Fruit fly (Drosophila melanogaster) whole organism, embryonic: ENCODE data around the gene CG11356.

ENCODE experiments used
- Atf6 ChIP-seq: fragments of 200-800 bp; sonication (Bioruptor generic); IDR thresholded peaks from 2 replicates; pipeline ENCODE4 v1.3.6; 2022; ENCODE audit warnings: missing biosample characterization, missing genetic modification characterization
- Blimp-1 ChIP-seq: fragments of 200-800 bp; sonication (Bioruptor generic); optimal IDR thresholded peaks from 3 replicates; lab custom pipeline; 2018; ENCODE audit warnings: missing biosample characterization, missing genetic modification characterization, mild to moderate bottlenecking, moderate library complexity, missing genetic modification reagents
- CG10543 ChIP-seq: fragments of 200-800 bp; sonication (Bioruptor generic); optimal IDR thresholded peaks from 3 replicates; lab custom pipeline; 2017; ENCODE audit warnings: missing biosample characterization, mild to moderate bottlenecking, missing genetic modification characterization, moderate library complexity
- CG11560 ChIP-seq: fragments of 200-800 bp; sonication (Bioruptor generic); IDR thresholded peaks from 3 replicates; pipeline ENCODE4 v1.3.6; 2022; ENCODE audit warnings: missing biosample characterization, missing genetic modification characterization
- CG13624 ChIP-seq: fragments of 200-800 bp; sonication (Bioruptor generic); optimal IDR thresholded peaks from 2 replicates; lab custom pipeline; 2016; ENCODE audit warnings: missing biosample characterization, missing genetic modification characterization
- CG15269 ChIP-seq: fragments of 200-800 bp; sonication (Bioruptor generic); optimal IDR thresholded peaks from 2 replicates; lab custom pipeline; 2018; ENCODE audit warnings: missing biosample characterization, mild to moderate bottlenecking, missing genetic modification characterization, moderate library complexity
- CG1602 ChIP-seq: fragments of 200-800 bp; sonication (Bioruptor generic); optimal IDR thresholded peaks from 3 replicates; lab custom pipeline; 2016; ENCODE audit warnings: missing biosample characterization, missing genetic modification characterization
- CG17361 ChIP-seq: fragments of 200-800 bp; sonication (Bioruptor generic); IDR thresholded peaks from 3 replicates; pipeline ENCODE4 v1.3.6; 2022; ENCODE audit warnings: missing biosample characterization, missing genetic modification characterization
- CG17612 ChIP-seq: fragments of 200-800 bp; sonication (Bioruptor generic); IDR thresholded peaks from 2 replicates; pipeline ENCODE4 v1.3.6; 2022; ENCODE audit warnings: missing biosample characterization, missing genetic modification characterization
- CG17829 ChIP-seq: fragments of 200-800 bp; optimal IDR thresholded peaks from 2 replicates; lab custom pipeline; 2019; ENCODE audit warnings: missing biosample characterization, mild to moderate bottlenecking, missing genetic modification characterization, moderate library complexity
- CG1832 ChIP-seq: fragments of 200-800 bp; sonication (Bioruptor generic); optimal IDR thresholded peaks from 2 replicates; lab custom pipeline; 2017; ENCODE audit warnings: missing biosample characterization, mild to moderate bottlenecking, missing genetic modification characterization, inconsistent platforms
- CG18599 ChIP-seq: fragments of 200-800 bp; sonication (Bioruptor generic); optimal IDR thresholded peaks from 3 replicates; lab custom pipeline; 2017; ENCODE audit warnings: missing biosample characterization, missing genetic modification characterization, mild to moderate bottlenecking, moderate library complexity, missing genetic modification reagents
- CG18619 ChIP-seq: fragments of 200-800 bp; sonication (Bioruptor generic); optimal IDR thresholded peaks from 3 replicates; lab custom pipeline; 2017; ENCODE audit warnings: missing biosample characterization, mild to moderate bottlenecking, missing genetic modification characterization
- CG30020 ChIP-seq: fragments of 200-800 bp; optimal IDR thresholded peaks from 2 replicates; lab custom pipeline; 2019; ENCODE audit warnings: missing biosample characterization, mild to moderate bottlenecking, missing genetic modification characterization, moderate library complexity
- CG31365 ChIP-seq: fragments of 200-800 bp; sonication (Bioruptor generic); optimal IDR thresholded peaks from 2 replicates; lab custom pipeline; 2018; ENCODE audit warnings: missing biosample characterization, mild to moderate bottlenecking, missing genetic modification characterization
- CG3995 ChIP-seq: fragments of 200-800 bp; sonication (Bioruptor generic); optimal IDR thresholded peaks from 3 replicates; lab custom pipeline; 2016; ENCODE audit warnings: missing biosample characterization, missing genetic modification characterization
- CG5180 ChIP-seq: fragments of 200-800 bp; sonication (Bioruptor generic); optimal IDR thresholded peaks from 3 replicates; lab custom pipeline; 2017; ENCODE audit warnings: missing biosample characterization, missing genetic modification characterization, mild to moderate bottlenecking, moderate library complexity, missing genetic modification reagents
- CG5245 ChIP-seq: fragments of 200-800 bp; sonication (Bioruptor generic); optimal IDR thresholded peaks from 3 replicates; lab custom pipeline; 2016; ENCODE audit warnings: missing biosample characterization, missing genetic modification characterization
- CG6765 ChIP-seq: fragments of 200-800 bp; sonication (Bioruptor generic); optimal IDR thresholded peaks from 3 replicates; lab custom pipeline; 2017; ENCODE audit warnings: missing biosample characterization, mild to moderate bottlenecking, missing genetic modification characterization
- CG6854 ChIP-seq: fragments of 200-800 bp; sonication (Bioruptor generic); optimal IDR thresholded peaks from 3 replicates; lab custom pipeline; 2017; ENCODE audit warnings: missing biosample characterization, mild to moderate bottlenecking, missing genetic modification characterization
- Dbx ChIP-seq: fragments of 200-800 bp; sonication (Bioruptor generic); IDR thresholded peaks from 3 replicates; pipeline ENCODE4 v1.3.6; 2022; ENCODE audit warnings: missing biosample characterization, missing genetic modification characterization
- Deaf1 ChIP-seq: fragments of 200-800 bp; optimal IDR thresholded peaks from 3 replicates; lab custom pipeline; 2019; ENCODE audit warnings: missing biosample characterization, mild to moderate bottlenecking, missing genetic modification characterization, moderate library complexity
- Dfd ChIP-seq, 2 experiments: fragments of >200 bp; optimal IDR thresholded peaks; 2 replicates each; lab custom pipeline; 2017; ENCODE audit warnings: missing biosample characterization in 2 of 2, missing genetic modification characterization in 2 of 2
- Dp ChIP-seq: fragments of 200-800 bp; sonication (Bioruptor generic); optimal IDR thresholded peaks from 2 replicates; lab custom pipeline; 2018; ENCODE audit warnings: missing biosample characterization, mild to moderate bottlenecking, missing genetic modification characterization, moderate library complexity
- Hr39 ChIP-seq: fragments of >200 bp; optimal IDR thresholded peaks from 2 replicates; lab custom pipeline; 2017
- NC2β ChIP-seq: fragments of 200-800 bp; sonication (Bioruptor generic); optimal IDR thresholded peaks from 2 replicates; lab custom pipeline; 2016; ENCODE audit warnings: missing biosample characterization, missing genetic modification characterization
- NFAT ChIP-seq: fragments of 200-800 bp; sonication (Bioruptor generic); IDR thresholded peaks from 2 replicates; pipeline ENCODE4 v1.3.6; 2022; ENCODE audit warnings: missing biosample characterization, missing genetic modification characterization
- Oli ChIP-seq: fragments of 200-800 bp; sonication (Bioruptor generic); optimal IDR thresholded peaks from 2 replicates; lab custom pipeline; 2018; ENCODE audit warnings: missing biosample characterization, mild to moderate bottlenecking, missing genetic modification characterization, moderate library complexity
- Optix ChIP-seq: fragments of 200-800 bp; sonication (Bioruptor generic); IDR thresholded peaks from 3 replicates; pipeline ENCODE4 v1.3.6; 2022; ENCODE audit warnings: missing biosample characterization, missing genetic modification characterization
- Six4 ChIP-seq: fragments of 200-800 bp; sonication (Bioruptor generic); optimal IDR thresholded peaks from 2 replicates; lab custom pipeline; 2016; ENCODE audit warnings: missing biosample characterization, missing genetic modification characterization
- Stat92E ChIP-seq, 3 experiments: fragments of >200 bp in 2 of 3; fragments of 200-800 bp in 1 of 3; sonication (Bioruptor generic) in 1 of 3; optimal IDR thresholded peaks; 2 replicates each; lab custom pipeline; 2017 to 2019; ENCODE audit warnings: missing biosample characterization in 3 of 3, missing genetic modification characterization in 3 of 3, mild to moderate bottlenecking in 1 of 3, moderate library complexity in 1 of 3
- Xbp1 ChIP-seq: fragments of 200-800 bp; sonication (Bioruptor generic); optimal IDR thresholded peaks from 3 replicates; lab custom pipeline; 2016; ENCODE audit warnings: missing biosample characterization, mild to moderate bottlenecking, missing genetic modification characterization
- ash1 ChIP-seq: fragments of 200-800 bp; sonication (Bioruptor generic); optimal IDR thresholded peaks from 2 replicates; lab custom pipeline; 2018; ENCODE audit warnings: missing biosample characterization, mild to moderate bottlenecking, missing genetic modification characterization
- cas ChIP-seq: fragments of 200-800 bp; sonication (Bioruptor generic); IDR thresholded peaks from 2 replicates; pipeline ENCODE4 v1.3.6; 2022; ENCODE audit warnings: missing biosample characterization, missing genetic modification characterization
- cg ChIP-seq: fragments of 200-800 bp; sonication (Bioruptor generic); optimal IDR thresholded peaks from 3 replicates; lab custom pipeline; 2019; ENCODE audit warnings: missing biosample characterization, mild to moderate bottlenecking, missing genetic modification characterization, moderate library complexity
- chinmo ChIP-seq: fragments of 200-800 bp; sonication (Bioruptor generic); IDR thresholded peaks from 4 replicates; pipeline ENCODE4 v1.3.6; 2022; ENCODE audit warnings: missing biosample characterization, missing genetic modification characterization; ENCODE audit not compliant: partially characterized antibody
- croc ChIP-seq: fragments of 200-800 bp; sonication (Bioruptor generic); conservative IDR thresholded peaks from 3 replicates; pipeline ENCODE4 v1.3.6; 2022; ENCODE audit warnings: missing biosample characterization, missing genetic modification characterization
- danr ChIP-seq: fragments of 200-800 bp; sonication (Bioruptor generic); IDR thresholded peaks from 2 replicates; pipeline ENCODE4 v1.3.6; 2022; ENCODE audit warnings: missing biosample characterization, missing genetic modification characterization
- dm ChIP-seq: fragments of 200-800 bp; sonication (Bioruptor generic); optimal IDR thresholded peaks from 3 replicates; lab custom pipeline; 2016; ENCODE audit warnings: missing biosample characterization, missing genetic modification characterization
- dmrt99B ChIP-seq: fragments of 200-800 bp; sonication (Bioruptor generic); optimal IDR thresholded peaks from 2 replicates; lab custom pipeline; 2018; ENCODE audit warnings: missing biosample characterization, mild to moderate bottlenecking, missing genetic modification characterization, moderate library complexity
- dpn ChIP-seq, 2 experiments: fragments of 200-800 bp; sonication (Bioruptor generic); optimal IDR thresholded peaks; 3 replicates each; lab custom pipeline; 2016; ENCODE audit warnings: missing biosample characterization in 2 of 2, missing genetic modification characterization in 2 of 2
- esg ChIP-seq: fragments of 200-800 bp; sonication (Bioruptor generic); conservative IDR thresholded peaks from 2 replicates; pipeline ENCODE4 v1.3.6; 2022; ENCODE audit warnings: missing biosample characterization, missing genetic modification characterization
- ftz-f1 ChIP-seq: fragments of 200-800 bp; sonication (Bioruptor generic); optimal IDR thresholded peaks from 2 replicates; lab custom pipeline; 2016; ENCODE audit warnings: missing biosample characterization, missing genetic modification characterization
- hb ChIP-seq: fragments of 200-800 bp; sonication (Bioruptor generic); IDR thresholded peaks from 3 replicates; pipeline ENCODE4 v1.3.6; 2022; ENCODE audit warnings: missing biosample characterization, missing genetic modification characterization; ENCODE audit not compliant: partially characterized antibody
- kah ChIP-seq: fragments of 200-800 bp; sonication (Bioruptor generic); optimal IDR thresholded peaks from 2 replicates; lab custom pipeline; 2018; ENCODE audit warnings: missing biosample characterization, mild to moderate bottlenecking, missing genetic modification characterization
- prd ChIP-seq, 3 experiments: fragments of >200 bp in 2 of 3; fragments of 200-800 bp in 1 of 3; sonication (Bioruptor generic) in 1 of 3; optimal IDR thresholded peaks in 2 of 3; IDR thresholded peaks in 1 of 3; 2 replicates in 2 of 3; 3 replicates in 1 of 3; pipeline versions ENCODE4 v1.3.6 to Lab custom; 2017 to 2022; ENCODE audit warnings: missing biosample characterization in 1 of 3, missing genetic modification characterization in 1 of 3
- repo ChIP-seq: fragments of 200-800 bp; sonication (Bioruptor generic); optimal IDR thresholded peaks from 2 replicates; lab custom pipeline; 2016; ENCODE audit warnings: missing biosample characterization, missing genetic modification characterization
- sisA ChIP-seq: fragments of 200-800 bp; sonication (Bioruptor generic); IDR thresholded peaks from 2 replicates; pipeline ENCODE4 v1.3.6; 2022; ENCODE audit warnings: missing biosample characterization, missing genetic modification characterization
- slbo ChIP-seq: fragments of 200-800 bp; sonication (Bioruptor generic); IDR thresholded peaks from 2 replicates; pipeline ENCODE4 v1.3.6; 2022; ENCODE audit warnings: missing biosample characterization, missing genetic modification characterization
- toy ChIP-seq: fragments of 200-800 bp; sonication (Bioruptor generic); IDR thresholded peaks from 2 replicates; pipeline ENCODE4 v1.3.6; 2022; ENCODE audit warnings: missing biosample characterization, missing genetic modification characterization
- trh ChIP-seq: fragments of 200-800 bp; sonication (Bioruptor generic); optimal IDR thresholded peaks from 2 replicates; lab custom pipeline; 2016; ENCODE audit warnings: missing biosample characterization, missing genetic modification characterization

Gene CG11356

dm6 chrX:12076243-12076642 is 27.4 kb downstream of the CG11356 start (continued):
- TF ChIP-seq Dp (GFP tag; lab: Kevin White, UChicago): no peak
- no peak for TF ChIP-seq CG10543 (GFP tag; lab: Kevin White, UChicago)
- no peak for TF ChIP-seq dm
- TF ChIP-seq Stat92E (GFP tag; optimal IDR thresholded peaks at IDR 0.05; lab: Kevin White, UChicago): no peak
- no peak for TF ChIP-seq danr (GFP tag; lab: Robert Waterston, UW)
- TF ChIP-seq CG1832 (GFP tag; lab: Kevin White, UChicago): no peak
- TF ChIP-seq ftz-f1: no peak
- 0 out of 3 replicates have a peak, but pooled peaks have one; percentile 26 for TF ChIP-seq CG17361
- TF ChIP-seq ash1 (GFP tag; lab: Kevin White, UChicago): no peak
- TF ChIP-seq Hr39 (lab: Kevin White, UChicago): no peak
- TF ChIP-seq kah (GFP tag; lab: Kevin White, UChicago): no peak
- TF ChIP-seq CG5180 (GFP tag; lab: Kevin White, UChicago): no peak
- no peak for TF ChIP-seq repo (GFP tag; lab: Kevin White, UChicago)
- TF ChIP-seq prd (optimal IDR thresholded peaks at IDR 0.05; lab: Kevin White, UChicago): no peak
- TF ChIP-seq prd (GFP tag; IDR thresholded peaks at IDR 0.05; lab: Robert Waterston, UW): no peak
- TF ChIP-seq toy (GFP tag; lab: Robert Waterston, UW): no peak
- TF ChIP-seq Oli: no peak
- no peak for TF ChIP-seq cg (GFP tag; lab: Kevin White, UChicago)
- no peak for TF ChIP-seq CG11560
- TF ChIP-seq sisA: 0 out of 2 replicates have a peak, but pooled peaks have one; percentile 5
- TF ChIP-seq Six4 (GFP tag; lab: Kevin White, UChicago): no peak
- TF ChIP-seq Blimp-1: peak; percentile 45
- TF ChIP-seq CG30020 (tag; lab: Kevin White, UChicago): no peak
- TF ChIP-seq Xbp1: peak; percentile 12
- TF ChIP-seq slbo (GFP tag; lab: Robert Waterston, UW): 0 out of 2 replicates have a peak, but pooled peaks have one; percentile 22
- no peak for TF ChIP-seq CG6765 (GFP tag; lab: Kevin White, UChicago)
- no peak for TF ChIP-seq CG1602 (GFP tag; lab: Kevin White, UChicago)
- no peak for TF ChIP-seq Optix (GFP tag; lab: Robert Waterston, UW)
- TF ChIP-seq croc (GFP tag; lab: Robert Waterston, UW): no peak
- peak; percentile 4 for TF ChIP-seq CG15269 (tag; lab: Kevin White, UChicago)
- TF ChIP-seq CG17612: no peak
- no peak for TF ChIP-seq chinmo
- no peak for TF ChIP-seq CG18619 (GFP tag; lab: Kevin White, UChicago)
- no peak for TF ChIP-seq trh
- peak; percentile 37 for TF ChIP-seq CG18599 (GFP tag; lab: Kevin White, UChicago)
- no peak for TF ChIP-seq hb
- no peak for TF ChIP-seq Dfd (GFP tag; optimal IDR thresholded peaks at IDR 0.05; lab: Kevin White, UChicago)
- no peak for TF ChIP-seq cas (GFP tag; lab: Robert Waterston, UW)
- TF ChIP-seq CG3995 (GFP tag; lab: Kevin White, UChicago): no peak
- no peak for TF ChIP-seq NFAT (GFP tag; lab: Robert Waterston, UW)
- TF ChIP-seq CG17829 (tag; lab: Kevin White, UChicago): peak; percentile 14
- no peak for TF ChIP-seq CG6854 (GFP tag; lab: Kevin White, UChicago)
- no peak for TF ChIP-seq CG31365 (tag; lab: Kevin White, UChicago)
- TF ChIP-seq Dbx: no peak
- TF ChIP-seq dmrt99B (tag; lab: Kevin White, UChicago): peak; percentile 55
- TF ChIP-seq esg (GFP tag; lab: Robert Waterston, UW): no peak
- no peak for TF ChIP-seq CG13624
- no peak for TF ChIP-seq Atf6
- TF ChIP-seq NC2β (GFP tag; lab: Kevin White, UChicago): no peak
- no peak for TF ChIP-seq dpn (GFP tag; optimal IDR thresholded peaks at IDR 0.05; lab: Kevin White, UChicago)
- no peak for TF ChIP-seq Deaf1 (tag; lab: Kevin White, UChicago)
- no peak for TF ChIP-seq CG5245 (GFP tag; lab: Kevin White, UChicago)
